Worm (Caenorhabditis elegans): ENCODE results near the gene ZC239.22.

DNA sequence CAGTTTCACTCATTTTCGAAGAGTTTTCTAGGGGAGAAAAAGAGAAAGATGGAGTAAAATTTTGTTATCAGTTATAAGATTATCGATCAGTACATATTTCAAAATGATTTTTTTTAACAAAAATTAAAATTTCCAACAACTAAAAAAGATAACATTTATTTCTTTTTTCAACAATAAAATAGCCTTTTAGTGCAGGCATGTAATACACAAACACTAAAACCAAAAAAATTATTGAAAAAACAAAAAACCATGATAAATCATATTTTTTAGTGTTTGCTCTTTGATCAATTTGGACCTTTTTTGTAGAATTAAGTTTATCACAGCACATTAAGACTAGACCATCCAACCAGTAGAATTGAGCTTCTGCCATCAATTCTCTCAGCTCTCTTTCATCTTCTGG is 4.0 kb upstream of the ZC239.22 start, which contains the start of gene ZC239.15:
- TF ChIP-seq ama-1 (optimal IDR thresholded peaks at IDR 0.05): no peak
- no peak for TF ChIP-seq egl-27 (tag; optimal IDR thresholded peaks at IDR 0.05)
- TF ChIP-seq snpc-4 (tag; optimal IDR thresholded peaks at IDR 0.05): no peak
- peak; percentile 20 for TF ChIP-seq elt-2 (tag; optimal IDR thresholded peaks at IDR 0.05)
- TF ChIP-seq jun-1 (tag; optimal IDR thresholded peaks at IDR 0.05): no peak
- TF ChIP-seq nhr-237 (tag; optimal IDR thresholded peaks at IDR 0.05): no peak

Measured in whole organism, L3 larva.